Fruit fly (Drosophila melanogaster) whole organism, embryonic: ENCODE data around the gene ssp.

Source experiments
- Atf6 ChIP-seq: fragments of 200-800 bp; sonication (Bioruptor generic); IDR thresholded peaks from 2 replicates; pipeline ENCODE4 v1.3.6; 2022; ENCODE audit warnings: missing biosample characterization, missing genetic modification characterization
- CG10462 ChIP-seq: fragments of 200-800 bp; sonication (Bioruptor generic); optimal IDR thresholded peaks from 2 replicates; lab custom pipeline; 2016; ENCODE audit warnings: missing biosample characterization, missing genetic modification characterization
- CG10565 ChIP-seq: fragments of 200-800 bp; sonication (Bioruptor generic); optimal IDR thresholded peaks from 3 replicates; lab custom pipeline; 2016; ENCODE audit warnings: missing biosample characterization, mild to moderate bottlenecking, missing genetic modification characterization
- CG10979 ChIP-seq: fragments of 200-800 bp; sonication (Bioruptor generic); optimal IDR thresholded peaks from 2 replicates; lab custom pipeline; 2018; ENCODE audit warnings: missing biosample characterization, mild to moderate bottlenecking, missing genetic modification characterization, moderate library complexity
- CG11085 ChIP-seq: fragments of 200-800 bp; sonication (Bioruptor generic); IDR thresholded peaks from 2 replicates; pipeline ENCODE4 v1.3.6; 2022; ENCODE audit warnings: missing biosample characterization, missing genetic modification characterization
- CG15073 ChIP-seq: fragments of 200-800 bp; sonication (Bioruptor generic); optimal IDR thresholded peaks from 2 replicates; lab custom pipeline; 2016; ENCODE audit warnings: missing biosample characterization, missing genetic modification characterization
- CG15514 ChIP-seq: fragments of 200-800 bp; sonication (Bioruptor generic); optimal IDR thresholded peaks from 3 replicates; lab custom pipeline; 2017; ENCODE audit warnings: missing biosample characterization, missing genetic modification characterization, mild to moderate bottlenecking, moderate library complexity, missing genetic modification reagents
- CG16815 ChIP-seq: fragments of 200-800 bp; sonication (Bioruptor generic); optimal IDR thresholded peaks from 3 replicates; lab custom pipeline; 2017; ENCODE audit warnings: missing biosample characterization, mild to moderate bottlenecking, missing genetic modification characterization
- CG18619 ChIP-seq: fragments of 200-800 bp; sonication (Bioruptor generic); optimal IDR thresholded peaks from 3 replicates; lab custom pipeline; 2017; ENCODE audit warnings: missing biosample characterization, mild to moderate bottlenecking, missing genetic modification characterization
- CG2129 ChIP-seq: fragments of 200-800 bp; sonication (Bioruptor generic); IDR thresholded peaks from 2 replicates; pipeline ENCODE4 v1.3.6; 2022; ENCODE audit warnings: missing biosample characterization, missing genetic modification characterization; ENCODE audit not compliant: partially characterized antibody
- CG2875 ChIP-seq: fragments of 200-800 bp; sonication (Bioruptor generic); optimal IDR thresholded peaks from 2 replicates; lab custom pipeline; 2017; ENCODE audit warnings: missing biosample characterization, mild to moderate bottlenecking, missing genetic modification characterization, missing genetic modification reagents
- CG31224 ChIP-seq: fragments of 200-800 bp; sonication (Bioruptor generic); IDR thresholded peaks from 2 replicates; pipeline ENCODE4 v1.3.6; 2022; ENCODE audit warnings: missing biosample characterization, missing genetic modification characterization
- CG34224 ChIP-seq: fragments of 200-800 bp; sonication (Bioruptor generic); IDR thresholded peaks from 3 replicates; pipeline ENCODE4 v1.3.6; 2022; ENCODE audit warnings: missing biosample characterization, missing genetic modification characterization; ENCODE audit not compliant: partially characterized antibody
- CG7556 ChIP-seq: fragments of 200-800 bp; sonication (Bioruptor generic); optimal IDR thresholded peaks from 2 replicates; lab custom pipeline; 2017; ENCODE audit warnings: missing biosample characterization, mild to moderate bottlenecking, missing genetic modification characterization
- CG7839 ChIP-seq: fragments of 200-800 bp; sonication (Bioruptor generic); optimal IDR thresholded peaks from 3 replicates; lab custom pipeline; 2018; ENCODE audit warnings: missing biosample characterization, mild to moderate bottlenecking, missing genetic modification characterization, moderate library complexity
- Dfd ChIP-seq, 2 experiments: fragments of >200 bp; optimal IDR thresholded peaks; 2 replicates each; lab custom pipeline; 2017; ENCODE audit warnings: missing biosample characterization in 2 of 2, missing genetic modification characterization in 2 of 2
- Ets65A ChIP-seq: fragments of 200-800 bp; sonication (Bioruptor generic); peaks from one replicate; lab custom pipeline; 2016; ENCODE audit warnings: missing biosample characterization, missing genetic modification characterization
- Ets97D ChIP-seq: fragments of 200-800 bp; sonication (Bioruptor generic); optimal IDR thresholded peaks from 3 replicates; lab custom pipeline; 2016; ENCODE audit warnings: missing biosample characterization, missing genetic modification characterization
- HHEX ChIP-seq: fragments of 200-800 bp; sonication (Bioruptor generic); optimal IDR thresholded peaks from 3 replicates; lab custom pipeline; 2017; ENCODE audit warnings: missing biosample characterization, mild to moderate bottlenecking, missing genetic modification characterization, missing genetic modification reagents
- Hr51 ChIP-seq, 2 experiments: fragments of 200-800 bp; sonication (Bioruptor generic); optimal IDR thresholded peaks; 2 replicates in 1 of 2; 3 replicates in 1 of 2; lab custom pipeline; 2016 to 2018; ENCODE audit warnings: missing biosample characterization in 2 of 2, missing genetic modification characterization in 2 of 2, mild to moderate bottlenecking in 1 of 2, moderate library complexity in 1 of 2
- Lhr ChIP-seq: fragments of 200-800 bp; sonication (Bioruptor generic); optimal IDR thresholded peaks from 3 replicates; lab custom pipeline; 2017; ENCODE audit warnings: mild to moderate bottlenecking, missing biosample characterization, missing genetic modification reagents, missing genetic modification characterization
- MESR4 ChIP-seq: fragments of 200-800 bp; sonication (Bioruptor generic); optimal IDR thresholded peaks from 2 replicates; lab custom pipeline; 2018; ENCODE audit warnings: missing biosample characterization, mild to moderate bottlenecking, missing genetic modification characterization, moderate library complexity
- Med ChIP-seq: fragments of 200-800 bp; sonication (Bioruptor generic); peaks from one replicate; lab custom pipeline; 2016; ENCODE audit warnings: missing biosample characterization, missing genetic modification characterization, mild to moderate bottlenecking, inconsistent platforms, moderate library complexity
- Meics ChIP-seq: fragments of 200-800 bp; sonication (Bioruptor generic); optimal IDR thresholded peaks from 2 replicates; lab custom pipeline; 2017; ENCODE audit warnings: missing biosample characterization, mild to moderate bottlenecking, missing genetic modification characterization
- NFAT ChIP-seq: fragments of 200-800 bp; sonication (Bioruptor generic); IDR thresholded peaks from 2 replicates; pipeline ENCODE4 v1.3.6; 2022; ENCODE audit warnings: missing biosample characterization, missing genetic modification characterization
- Opbp ChIP-seq: fragments of 200-800 bp; sonication (Bioruptor generic); IDR thresholded peaks from 3 replicates; pipeline ENCODE4 v1.3.6; 2022; ENCODE audit warnings: missing biosample characterization, missing genetic modification characterization; ENCODE audit not compliant: partially characterized antibody
- PHDP ChIP-seq: fragments of 200-800 bp; sonication (Bioruptor generic); optimal IDR thresholded peaks from 3 replicates; lab custom pipeline; 2018; ENCODE audit warnings: missing biosample characterization, mild to moderate bottlenecking, missing genetic modification characterization, moderate library complexity
- Pdp1 ChIP-seq, 2 experiments: fragments of 200-800 bp; sonication (Bioruptor generic); optimal IDR thresholded peaks; 3 replicates each; lab custom pipeline; 2016; ENCODE audit warnings: missing biosample characterization in 2 of 2, missing genetic modification characterization in 2 of 2, mild to moderate bottlenecking in 1 of 2, moderate library complexity in 1 of 2
- Ptx1 ChIP-seq: fragments of 200-800 bp; sonication (Bioruptor generic); IDR thresholded peaks from 2 replicates; pipeline ENCODE4 v1.3.6; 2022; ENCODE audit warnings: missing biosample characterization, missing genetic modification characterization
- Ravus ChIP-seq: fragments of 200-800 bp; sonication (Bioruptor generic); IDR thresholded peaks from 2 replicates; pipeline ENCODE4 v1.3.6; 2022; ENCODE audit warnings: missing biosample characterization, missing genetic modification characterization
- Sry-β ChIP-seq: fragments of 200-800 bp; sonication (Bioruptor generic); optimal IDR thresholded peaks from 2 replicates; lab custom pipeline; 2018; ENCODE audit warnings: missing biosample characterization, mild to moderate bottlenecking, missing genetic modification characterization, moderate library complexity
- da ChIP-seq: fragments of 200-800 bp; sonication (Bioruptor generic); optimal IDR thresholded peaks from 2 replicates; lab custom pipeline; 2016; ENCODE audit warnings: missing biosample characterization, missing genetic modification characterization
- dmrt99B ChIP-seq: fragments of 200-800 bp; sonication (Bioruptor generic); optimal IDR thresholded peaks from 2 replicates; lab custom pipeline; 2018; ENCODE audit warnings: missing biosample characterization, mild to moderate bottlenecking, missing genetic modification characterization, moderate library complexity
- gro ChIP-seq: fragments of 200-800 bp; sonication (Bioruptor generic); optimal IDR thresholded peaks from 2 replicates; lab custom pipeline; 2016; ENCODE audit warnings: missing biosample characterization, missing genetic modification characterization
- lab ChIP-seq: fragments of 200-800 bp; sonication (Bioruptor generic); optimal IDR thresholded peaks from 3 replicates; lab custom pipeline; 2017; ENCODE audit warnings: missing biosample characterization, missing genetic modification characterization, mild to moderate bottlenecking, moderate library complexity, missing genetic modification reagents
- luna ChIP-seq: fragments of 200-800 bp; sonication (Bioruptor generic); optimal IDR thresholded peaks from 2 replicates; lab custom pipeline; 2016; ENCODE audit warnings: missing biosample characterization, missing genetic modification characterization
- mirr ChIP-seq: fragments of 200-800 bp; sonication (Bioruptor generic); optimal IDR thresholded peaks from 3 replicates; lab custom pipeline; 2018; ENCODE audit warnings: missing biosample characterization, mild to moderate bottlenecking, missing genetic modification characterization
- oc ChIP-seq: fragments of 200-800 bp; sonication (Bioruptor generic); optimal IDR thresholded peaks from 2 replicates; lab custom pipeline; 2018; ENCODE audit warnings: missing biosample characterization, mild to moderate bottlenecking, missing genetic modification characterization, moderate library complexity
- org-1 ChIP-seq: fragments of 200-800 bp; sonication (Bioruptor generic); optimal IDR thresholded peaks from 2 replicates; lab custom pipeline; 2017; ENCODE audit warnings: missing biosample characterization, missing genetic modification characterization
- pros ChIP-seq: fragments of 200-800 bp; sonication (Bioruptor generic); optimal IDR thresholded peaks from 3 replicates; lab custom pipeline; 2019; ENCODE audit warnings: missing biosample characterization, mild to moderate bottlenecking, missing genetic modification characterization, moderate library complexity
- salm ChIP-seq: fragments of 200-800 bp; sonication (Bioruptor generic); optimal IDR thresholded peaks from 2 replicates; lab custom pipeline; 2018; ENCODE audit warnings: missing biosample characterization, mild to moderate bottlenecking, missing genetic modification characterization
- so ChIP-seq: fragments of 200-800 bp; sonication (Bioruptor generic); IDR thresholded peaks from 3 replicates; pipeline ENCODE4 v1.3.6; 2022; ENCODE audit warnings: missing biosample characterization, missing genetic modification characterization
- sug ChIP-seq: fragments of 200-800 bp; optimal IDR thresholded peaks from 2 replicates; lab custom pipeline; 2019; ENCODE audit warnings: missing biosample characterization, mild to moderate bottlenecking, missing genetic modification characterization, moderate library complexity
- tgo ChIP-seq: fragments of 200-800 bp; sonication (Bioruptor generic); IDR thresholded peaks from 3 replicates; pipeline ENCODE4 v1.3.6; 2022; ENCODE audit warnings: missing biosample characterization, missing genetic modification characterization
- tll ChIP-seq, 2 experiments: fragments of 200-800 bp in 1 of 2; fragments of >200 bp in 1 of 2; sonication (Bioruptor generic) in 1 of 2; optimal IDR thresholded peaks; 2 replicates each; lab custom pipeline; 2017 to 2019; ENCODE audit warnings: missing biosample characterization in 2 of 2, missing genetic modification characterization in 2 of 2, mild to moderate bottlenecking in 1 of 2, moderate library complexity in 1 of 2
- wor ChIP-seq: fragments of 200-800 bp; sonication (Bioruptor generic); IDR thresholded peaks from 2 replicates; pipeline ENCODE4 v1.3.6; 2022; ENCODE audit warnings: missing biosample characterization, missing genetic modification characterization
- zf30C ChIP-seq: fragments of 200-800 bp; sonication (Bioruptor generic); optimal IDR thresholded peaks from 3 replicates; lab custom pipeline; 2018; ENCODE audit warnings: missing biosample characterization, mild to moderate bottlenecking, missing genetic modification characterization

Gene ssp

DNA sequence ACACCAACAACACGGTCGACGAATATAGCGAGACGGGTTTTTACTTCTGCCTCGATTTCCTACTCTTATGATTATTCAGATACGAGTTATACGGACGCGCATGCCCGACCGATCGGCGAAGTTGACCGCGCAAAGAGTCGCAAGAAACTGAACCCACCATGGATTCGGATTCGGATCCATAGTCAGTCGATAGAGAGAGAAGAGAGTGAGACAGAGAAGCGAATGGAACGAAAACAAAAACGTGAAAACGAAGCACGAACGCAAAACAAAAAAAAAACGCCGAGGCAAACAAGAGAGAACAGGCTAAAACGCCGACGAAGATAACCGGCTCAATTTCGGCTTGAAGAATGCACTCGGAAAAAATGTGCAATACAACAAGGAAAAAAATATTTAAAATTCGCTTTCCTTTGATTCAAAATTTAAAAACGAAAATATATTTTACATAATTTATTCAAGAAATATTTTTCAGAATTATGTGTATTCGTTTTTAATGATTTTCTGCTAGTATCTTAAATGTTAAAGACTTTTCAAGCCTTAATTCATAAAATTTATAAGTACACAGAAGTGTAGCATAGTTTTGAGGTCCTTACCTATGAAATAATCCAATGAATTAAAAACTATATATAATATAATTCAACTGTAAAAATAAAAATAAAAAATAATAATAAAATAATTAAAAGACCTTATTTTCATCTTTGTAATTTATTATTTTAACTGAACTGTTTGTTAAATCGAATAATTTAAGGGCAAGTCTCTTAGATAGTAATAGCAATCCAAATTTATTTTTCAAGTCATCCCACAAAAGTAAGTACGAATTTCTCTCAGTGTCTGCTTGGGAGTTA is 36.2 kb upstream of the ssp start, which contains the start of gene Sema5c (continued):
- TF ChIP-seq Pdp1 (GFP tag; optimal IDR thresholded peaks at IDR 0.05; lab: Kevin White, UChicago) (peak; percentile 4 to 24), luna (no peak), dmrt99B (tag; lab: Kevin White, UChicago) (peak; percentile 77), mirr (peak; percentile 52), wor (no peak), MESR4 (GFP tag; lab: Kevin White, UChicago) (no peak), CG7556 (GFP tag; lab: Kevin White, UChicago) (peak; percentile 92), Lhr (GFP tag; lab: Kevin White, UChicago) (no peak), CG15073 (GFP tag; lab: Kevin White, UChicago) (no peak), CG16815 (peak; percentile 71), Ets97D (GFP tag; lab: Kevin White, UChicago) (no peak), CG10565 (GFP tag; lab: Kevin White, UChicago) (no peak), CG15514 (GFP tag; lab: Kevin White, UChicago) (peak; percentile 11), lab (peak; percentile 40), CG2129 (no peak), Sry-β (GFP tag; lab: Kevin White, UChicago) (peak; percentile 17), so (GFP tag; lab: Robert Waterston, UW) (peak; percentile 47; the same call in 2 of the 3 replicates), CG2875 (GFP tag; lab: Kevin White, UChicago) (peak; percentile 50), tgo (GFP tag; lab: Robert Waterston, UW) (peak; percentile 39), CG31224 (GFP tag; lab: Robert Waterston, UW) (peak; percentile 28; the same call in 1 of the 2 replicates), salm (tag; lab: Kevin White, UChicago) (no peak), sug (tag; lab: Kevin White, UChicago) (peak; percentile 31), HHEX (GFP tag; lab: Kevin White, UChicago) (peak; percentile 57), zf30C (GFP tag; lab: Kevin White, UChicago) (peak; percentile 85), org-1 (GFP tag; lab: Kevin White, UChicago) (peak; percentile 30), Ptx1 (GFP tag; lab: Robert Waterston, UW) (peak; percentile 54), PHDP (peak; percentile 59), CG34224 (GFP tag; lab: Robert Waterston, UW) (0 out of 3 replicates have a peak, but pooled peaks have one; percentile 36), CG10462 (GFP tag; lab: Kevin White, UChicago) (peak; percentile 58), Med (peak; percentile 83), NFAT (GFP tag; lab: Robert Waterston, UW) (0 out of 2 replicates have a peak, but pooled peaks have one; percentile 27), da (GFP tag; lab: Kevin White, UChicago) (no peak), Meics (GFP tag; lab: Kevin White, UChicago) (peak; percentile 82), CG7839 (tag; lab: Kevin White, UChicago) (peak; percentile 77), Atf6 (GFP tag; lab: Robert Waterston, UW) (peak; percentile 50; the same call in 1 of the 2 replicates), gro (GFP tag; lab: Kevin White, UChicago) (peak; percentile 72), Opbp (GFP tag; lab: Robert Waterston, UW) (peak; percentile 50; the same call in 2 of the 3 replicates), Hr51 (GFP tag; optimal IDR thresholded peaks at IDR 0.05; lab: Kevin White, UChicago) (peak in 1 of 2 experiments; percentile 80), Ravus (GFP tag; lab: Robert Waterston, UW) (no peak), Dfd (GFP tag; optimal IDR thresholded peaks at IDR 0.05; lab: Kevin White, UChicago) (no peak), Ets65A (GFP tag; lab: Kevin White, UChicago) (peak; percentile 84), tll (GFP tag; optimal IDR thresholded peaks at IDR 0.05; lab: Kevin White, UChicago) (peak in 1 of 2 experiments; percentile 12), CG18619 (GFP tag; lab: Kevin White, UChicago) (peak; percentile 80), pros (GFP tag; lab: Kevin White, UChicago) (peak; percentile 52), CG10979 (tag; lab: Kevin White, UChicago) (peak; percentile 83), CG11085 (GFP tag; lab: Robert Waterston, UW) (no peak), oc (tag; lab: Kevin White, UChicago) (peak; percentile 50)
